Worm (Caenorhabditis elegans) whole organism, young adult: ENCODE measurements around the gene rrf-3.

Experiments
- B0035.1 ChIP-seq: sonication (generic microtip); optimal IDR thresholded peaks from 2 replicates; lab custom pipeline; 2016; ENCODE audit warnings: missing genetic modification characterization, mild to moderate bottlenecking, missing compliant biosample characterization, missing genotype, missing genetic modification reagents
- B0261.1 ChIP-seq: sonication (generic microtip); optimal IDR thresholded peaks from 2 replicates; lab custom pipeline; 2016; ENCODE audit warnings: mild to moderate bottlenecking, missing genetic modification characterization, moderate library complexity, missing compliant biosample characterization
- C17E4.6 ChIP-seq: fragments of 200-800 bp; sonication (Bioruptor generic); IDR thresholded peaks from 2 replicates; pipeline ENCODE4 v1.3.6; 2022; ENCODE audit warnings: missing genetic modification reagents, missing genetic modification characterization, missing compliant biosample characterization
- F23B12.7 ChIP-seq: sonication (generic microtip); optimal IDR thresholded peaks from 2 replicates; lab custom pipeline; 2017; ENCODE audit warnings: missing genetic modification characterization, mild to moderate bottlenecking, missing compliant biosample characterization, antibody characterized with exemption, moderate library complexity; ENCODE audit not compliant: insufficient read depth
- F52B5.7 ChIP-seq: sonication (generic microtip); optimal IDR thresholded peaks from 2 replicates; lab custom pipeline; 2016; ENCODE audit warnings: mild to moderate bottlenecking, missing genetic modification characterization, missing compliant biosample characterization
- K11D2.4 ChIP-seq: fragments of 200-800 bp; sonication (Bioruptor generic); IDR thresholded peaks from 2 replicates; pipeline ENCODE4 v1.3.6; 2022; ENCODE audit warnings: missing genetic modification reagents, missing genetic modification characterization, missing compliant biosample characterization
- Y56A3A.18 ChIP-seq: fragments of 200-800 bp; sonication (Bioruptor generic); IDR thresholded peaks from 2 replicates; pipeline ENCODE4 v1.3.6; 2022; ENCODE audit warnings: missing genetic modification reagents, missing genetic modification characterization, missing compliant biosample characterization
- akir-1 ChIP-seq: fragments of 200-800 bp; sonication (Bioruptor generic); optimal IDR thresholded peaks from 2 replicates; lab custom pipeline; 2018; ENCODE audit warnings: mild to moderate bottlenecking, missing genetic modification characterization, moderate library complexity, missing compliant biosample characterization
- ama-1 ChIP-seq, 3 experiments: fragments of 150-350 bp in 1 of 3; sonication (generic microtip) in 2 of 3; optimal IDR thresholded peaks; 2 replicates each; lab custom pipeline; 2014 to 2018; ENCODE audit warnings: missing biosample characterization in 2 of 3, missing genetic modification characterization in 2 of 3, missing genetic modification reagents in 2 of 3
- attf-5 ChIP-seq: fragments of 200-800 bp; sonication (Bioruptor generic); optimal IDR thresholded peaks from 2 replicates; lab custom pipeline; 2018; ENCODE audit warnings: mild to moderate bottlenecking, missing genetic modification characterization, missing compliant biosample characterization
- cebp-1 ChIP-seq, 2 experiments: fragments of 200-800 bp in 1 of 2; sonication (Bioruptor generic) in 1 of 2; sonication (generic microtip) in 1 of 2; IDR thresholded peaks in 1 of 2; optimal IDR thresholded peaks in 1 of 2; 2 replicates each; pipeline versions ENCODE4 v1.3.6 to Lab custom; 2017 to 2022; ENCODE audit warnings: missing compliant biosample characterization in 2 of 2, missing genetic modification characterization in 2 of 2, mild to moderate bottlenecking in 1 of 2, missing genetic modification reagents in 1 of 2, moderate library complexity in 1 of 2
- ceh-100 ChIP-seq: fragments of 200-800 bp; sonication (Bioruptor generic); IDR thresholded peaks from 2 replicates; pipeline ENCODE4 v1.3.6; 2022; ENCODE audit warnings: missing genetic modification reagents, missing genetic modification characterization, missing compliant biosample characterization
- ceh-40 ChIP-seq: fragments of 200-800 bp; sonication (Bioruptor generic); IDR thresholded peaks from 2 replicates; pipeline ENCODE4 v1.3.6; 2022; ENCODE audit warnings: missing genetic modification characterization, missing compliant biosample characterization
- ceh-79 ChIP-seq: sonication (generic microtip); optimal IDR thresholded peaks from 2 replicates; lab custom pipeline; 2017; ENCODE audit warnings: mild to moderate bottlenecking, missing genetic modification characterization, missing compliant biosample characterization
- dox-1 ChIP-seq: fragments of 200-800 bp; sonication (Bioruptor generic); IDR thresholded peaks from 2 replicates; pipeline ENCODE4 v1.3.6; 2022; ENCODE audit warnings: missing genetic modification reagents, missing genetic modification characterization, missing compliant biosample characterization
- egl-18 ChIP-seq: fragments of 200-800 bp; sonication (Bioruptor generic); IDR thresholded peaks from 2 replicates; pipeline ENCODE4 v1.3.6; 2022; ENCODE audit warnings: missing genetic modification reagents, missing genetic modification characterization, missing compliant biosample characterization
- egl-44 ChIP-seq: fragments of 200-800 bp; sonication (Bioruptor generic); IDR thresholded peaks from 2 replicates; pipeline ENCODE4 v1.3.6; 2022; ENCODE audit warnings: missing genetic modification reagents, missing genetic modification characterization, missing compliant biosample characterization
- ets-4 ChIP-seq: fragments of 200-800 bp; sonication (Bioruptor generic); optimal IDR thresholded peaks from 2 replicates; lab custom pipeline; 2018; ENCODE audit warnings: mild to moderate bottlenecking, missing genetic modification characterization, missing compliant biosample characterization
- him-1 ChIP-seq: sonication (generic microtip); optimal IDR thresholded peaks from 2 replicates; lab custom pipeline; 2016; ENCODE audit warnings: missing genotype, missing genetic modification reagents, missing genetic modification characterization, missing compliant biosample characterization
- hmg-1.2 ChIP-seq: fragments of 200-800 bp; sonication (Bioruptor generic); IDR thresholded peaks from 2 replicates; pipeline ENCODE4 v1.3.6; 2022; ENCODE audit warnings: missing genetic modification reagents, missing genetic modification characterization, missing compliant biosample characterization
- let-526 ChIP-seq: fragments of 200-800 bp; sonication (Bioruptor generic); IDR thresholded peaks from 2 replicates; pipeline ENCODE4 v1.3.6; 2022; ENCODE audit warnings: missing genetic modification reagents, missing genetic modification characterization, missing compliant biosample characterization
- let-607 ChIP-seq, 2 experiments: fragments of 200-800 bp in 1 of 2; sonication (Bioruptor generic) in 1 of 2; sonication (generic microtip) in 1 of 2; optimal IDR thresholded peaks; 2 replicates each; lab custom pipeline; 2016 to 2018; ENCODE audit warnings: mild to moderate bottlenecking in 2 of 2, missing compliant biosample characterization in 2 of 2, missing genetic modification characterization in 2 of 2, moderate library complexity in 2 of 2, missing genotype in 1 of 2
- lin-40 ChIP-seq: sonication (generic microtip); optimal IDR thresholded peaks from 2 replicates; lab custom pipeline; 2016; ENCODE audit warnings: missing genetic modification characterization, mild to moderate bottlenecking, missing compliant biosample characterization, missing genotype, missing genetic modification reagents
- lsy-27 ChIP-seq: sonication (generic microtip); optimal IDR thresholded peaks from 2 replicates; lab custom pipeline; 2017; ENCODE audit warnings: missing genetic modification characterization, mild to moderate bottlenecking, missing compliant biosample characterization, antibody characterized with exemption, missing genotype, borderline replicate concordance; ENCODE audit not compliant: insufficient read depth
- madf-3 ChIP-seq: fragments of 200-800 bp; sonication (Bioruptor generic); IDR thresholded peaks from 2 replicates; pipeline ENCODE4 v1.3.6; 2022; ENCODE audit warnings: missing genetic modification reagents, missing genetic modification characterization, missing compliant biosample characterization
- madf-8 ChIP-seq: fragments of 200-800 bp; sonication (Bioruptor generic); conservative IDR thresholded peaks from 2 replicates; pipeline ENCODE4 v1.3.6; 2022; ENCODE audit warnings: missing genetic modification reagents, missing genetic modification characterization, missing compliant biosample characterization
- mel-28 ChIP-seq: sonication (generic microtip); optimal IDR thresholded peaks from 2 replicates; lab custom pipeline; 2016; ENCODE audit warnings: borderline replicate concordance, mild to moderate bottlenecking, missing genetic modification characterization, missing compliant biosample characterization
- nfyb-1 ChIP-seq: fragments of 200-800 bp; sonication (Bioruptor generic); IDR thresholded peaks from 2 replicates; pipeline ENCODE4 v1.3.6; 2022; ENCODE audit warnings: missing genetic modification reagents, missing genetic modification characterization, missing compliant biosample characterization
- nhr-179 ChIP-seq: sonication (generic microtip); optimal IDR thresholded peaks from 2 replicates; lab custom pipeline; 2016; ENCODE audit warnings: mild to moderate bottlenecking, missing genetic modification characterization, missing compliant biosample characterization
- nhr-80 ChIP-seq: sonication (generic microtip); optimal IDR thresholded peaks from 2 replicates; lab custom pipeline; 2016; ENCODE audit warnings: missing genetic modification characterization, missing compliant biosample characterization
- rec-8 ChIP-seq, 2 experiments: sonication (generic microtip); optimal IDR thresholded peaks; 2 replicates each; lab custom pipeline; 2016; ENCODE audit warnings: mild to moderate bottlenecking in 2 of 2, missing genetic modification characterization in 2 of 2, missing genetic modification reagents in 2 of 2, missing genotype in 2 of 2, missing biosample characterization in 1 of 2, missing compliant biosample characterization in 1 of 2, moderate library complexity in 1 of 2
- repo-1 ChIP-seq: sonication (generic microtip); optimal IDR thresholded peaks from 2 replicates; lab custom pipeline; 2017; ENCODE audit warnings: mild to moderate bottlenecking, missing genetic modification characterization, missing compliant biosample characterization
- sea-2 ChIP-seq: fragments of 200-800 bp; sonication (Bioruptor generic); IDR thresholded peaks from 2 replicates; pipeline ENCODE4 v1.3.6; 2022; ENCODE audit warnings: missing genetic modification characterization, missing compliant biosample characterization
- snpc-1.1 ChIP-seq: sonication (generic microtip); optimal IDR thresholded peaks from 2 replicates; lab custom pipeline; 2017; ENCODE audit warnings: missing genetic modification characterization, mild to moderate bottlenecking, missing compliant biosample characterization, antibody characterized with exemption, moderate library complexity, missing genotype, missing genetic modification reagents; ENCODE audit not compliant: insufficient read depth
- snpc-1.3 ChIP-seq: sonication (generic microtip); optimal IDR thresholded peaks from 2 replicates; lab custom pipeline; 2017; ENCODE audit warnings: missing genetic modification characterization, mild to moderate bottlenecking, missing compliant biosample characterization, antibody characterized with exemption, moderate library complexity, missing genotype, missing genetic modification reagents; ENCODE audit not compliant: insufficient read depth
- snpc-4 ChIP-seq, 5 experiments: fragments of 150-350 bp in 1 of 5; sonication (generic microtip) in 4 of 5; optimal IDR thresholded peaks; 2 replicates each; lab custom pipeline; 2014 to 2018; ENCODE audit warnings: missing genetic modification characterization in 5 of 5, missing biosample characterization in 3 of 5, antibody characterized with exemption in 2 of 5, mild to moderate bottlenecking in 2 of 5, missing compliant biosample characterization in 2 of 5, missing genotype in 2 of 5, moderate library complexity in 2 of 5, missing genetic modification reagents in 1 of 5
- somi-1 ChIP-seq: fragments of 200-800 bp; sonication (Bioruptor generic); optimal IDR thresholded peaks from 2 replicates; lab custom pipeline; 2018; ENCODE audit warnings: mild to moderate bottlenecking, missing genetic modification characterization, missing compliant biosample characterization
- tbp1 ChIP-seq: fragments of 200-800 bp; sonication (Bioruptor generic); optimal IDR thresholded peaks from 2 replicates; lab custom pipeline; 2018; ENCODE audit warnings: mild to moderate bottlenecking, missing genetic modification characterization, missing compliant biosample characterization
- unc-130 ChIP-seq: sonication (generic microtip); optimal IDR thresholded peaks from 2 replicates; lab custom pipeline; 2016; ENCODE audit warnings: missing genetic modification reagents, missing genetic modification characterization, missing compliant biosample characterization
- unc-62 ChIP-seq: fragments of 150-350 bp; optimal IDR thresholded peaks from 2 replicates; lab custom pipeline; 2014; ENCODE audit warnings: missing biosample characterization, missing genetic modification reagents, missing genetic modification characterization
- zfh-2 ChIP-seq: fragments of 200-800 bp; sonication (Bioruptor generic); conservative IDR thresholded peaks from 2 replicates; pipeline ENCODE4 v1.3.6; 2022; ENCODE audit warnings: missing genetic modification reagents, missing genetic modification characterization, missing compliant biosample characterization
- zim-3 ChIP-seq: sonication (generic microtip); optimal IDR thresholded peaks from 2 replicates; lab custom pipeline; 2017; ENCODE audit warnings: mild to moderate bottlenecking, missing genetic modification characterization, moderate library complexity, missing compliant biosample characterization
- ztf-18 ChIP-seq: sonication (generic microtip); optimal IDR thresholded peaks from 2 replicates; lab custom pipeline; 2016; ENCODE audit warnings: missing genotype, mild to moderate bottlenecking, missing genetic modification characterization, missing compliant biosample characterization
- ztf-26 ChIP-seq: sonication (generic microtip); optimal IDR thresholded peaks from 2 replicates; lab custom pipeline; 2017; ENCODE audit warnings: missing genetic modification characterization, missing compliant biosample characterization

rrf-3 gene

DNA sequence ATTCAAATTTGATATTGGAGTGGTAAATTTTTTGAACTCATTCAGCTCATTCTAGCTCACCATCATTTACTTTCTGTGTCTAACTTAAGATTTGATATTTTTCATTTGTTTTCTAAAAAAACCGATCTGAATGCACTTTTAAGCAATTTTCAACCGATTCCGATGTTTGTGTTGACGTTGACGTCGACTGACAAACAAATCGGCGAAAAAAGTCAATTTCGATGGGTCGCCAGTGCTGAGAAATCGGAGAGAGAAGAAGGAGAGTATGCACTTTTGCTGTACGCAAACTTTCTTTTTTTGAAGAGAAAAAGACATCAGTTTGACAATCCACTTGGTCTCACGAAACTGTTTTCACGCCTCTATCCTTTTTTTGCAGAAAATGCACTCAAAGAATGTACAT is 36.8 kb upstream of the rrf-3 start:
- no peak for TF ChIP-seq snpc-1.3 (tag; lab: Kevin White, UChicago)
- no peak for TF ChIP-seq egl-44
- TF ChIP-seq ets-4: no peak
- no peak for TF ChIP-seq lsy-27 (tag; lab: Kevin White, UChicago)
- no peak for TF ChIP-seq somi-1
- TF ChIP-seq snpc-4 (GFP tag; optimal IDR thresholded peaks at IDR 0.05; lab: Kevin White, UChicago): no peak
- no peak for TF ChIP-seq snpc-4 (tag; optimal IDR thresholded peaks at IDR 0.05; lab: Kevin White, UChicago)
- TF ChIP-seq F52B5.7: no peak
- TF ChIP-seq B0261.1 (tag; lab: Kevin White, UChicago): no peak
- no peak for TF ChIP-seq rec-8 (tag; optimal IDR thresholded peaks at IDR 0.05; lab: Kevin White, UChicago)
- no peak for TF ChIP-seq ceh-40 (GFP tag; lab: Robert Waterston, UW)
- no peak for TF ChIP-seq dox-1 (GFP tag; lab: Robert Waterston, UW)
- no peak for TF ChIP-seq madf-3 (GFP tag; lab: Robert Waterston, UW)
- no peak for TF ChIP-seq nhr-179 (tag; lab: Kevin White, UChicago)
- no peak for TF ChIP-seq ztf-26 (tag; lab: Kevin White, UChicago)
- no peak for TF ChIP-seq mel-28 (tag; lab: Kevin White, UChicago)
- TF ChIP-seq ceh-79 (tag; lab: Kevin White, UChicago): no peak

DNA sequence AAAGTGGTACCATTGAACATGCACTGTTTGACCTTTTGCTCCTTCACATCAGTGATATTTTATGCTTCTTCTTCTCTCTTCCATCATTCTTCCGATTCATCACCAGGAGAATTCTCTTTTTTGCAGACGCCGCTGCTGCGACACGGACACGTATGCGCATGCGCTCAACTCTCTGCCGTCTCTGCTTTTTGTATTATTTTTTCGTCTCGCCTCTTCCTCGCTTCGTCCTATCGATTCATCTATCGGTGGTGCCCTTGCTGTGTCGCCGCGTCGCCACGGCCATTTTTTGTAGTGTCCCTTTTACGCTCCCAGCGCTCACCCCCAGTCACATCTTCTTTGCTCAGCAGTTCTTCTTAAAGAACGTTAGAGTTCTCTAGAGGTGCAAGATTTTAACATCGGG is 36.1 kb upstream of the rrf-3 start:
- TF ChIP-seq egl-44: no peak
- no peak for TF ChIP-seq Y56A3A.18 (GFP tag; lab: Robert Waterston, UW)
- TF ChIP-seq somi-1: no peak
- peak; percentile 24 for TF ChIP-seq tbp1 (GFP tag; lab: Kevin White, UChicago)
- TF ChIP-seq cebp-1 (GFP tag; IDR thresholded peaks at IDR 0.05; lab: Robert Waterston, UW): no peak
- peak; percentile 57 for TF ChIP-seq cebp-1 (tag; optimal IDR thresholded peaks at IDR 0.05; lab: Kevin White, UChicago)
- TF ChIP-seq akir-1 (GFP tag; lab: Kevin White, UChicago): no peak
- TF ChIP-seq repo-1: no peak
- no peak for TF ChIP-seq K11D2.4 (GFP tag; lab: Robert Waterston, UW)
- no peak for TF ChIP-seq sea-2 (GFP tag; lab: Robert Waterston, UW)
- TF ChIP-seq unc-130 (GFP tag; lab: Kevin White, UChicago): no peak
- TF ChIP-seq F23B12.7 (tag; lab: Kevin White, UChicago): no peak
- TF ChIP-seq attf-5 (GFP tag; lab: Kevin White, UChicago): no peak
- peak; percentile 83 for TF ChIP-seq zfh-2 (GFP tag; lab: Robert Waterston, UW)
- TF ChIP-seq zim-3 (tag; lab: Kevin White, UChicago): no peak
- peak; percentile 37; the same call in 1 of the 2 replicates for TF ChIP-seq ceh-100 (GFP tag; lab: Robert Waterston, UW)
- no peak for TF ChIP-seq lin-40 (tag; lab: Kevin White, UChicago)
- TF ChIP-seq snpc-1.1 (tag; lab: Kevin White, UChicago): no peak
- no peak for TF ChIP-seq B0035.1 (tag; lab: Kevin White, UChicago)
- TF ChIP-seq nhr-80 (tag; lab: Kevin White, UChicago): peak; percentile 4
- no peak for TF ChIP-seq let-526 (GFP tag; lab: Robert Waterston, UW)
- TF ChIP-seq madf-8 (GFP tag; lab: Robert Waterston, UW): no peak
- TF ChIP-seq unc-62 (GFP tag; lab: Kevin White, UChicago): no peak
- no peak for TF ChIP-seq ama-1 (optimal IDR thresholded peaks at IDR 0.05; lab: Kevin White, UChicago)
- no peak for TF ChIP-seq ama-1 (GFP tag; optimal IDR thresholded peaks at IDR 0.05; lab: Kevin White, UChicago)
- TF ChIP-seq let-607 (tag; optimal IDR thresholded peaks at IDR 0.05; lab: Kevin White, UChicago): peak; percentile 4 to 17
- no peak for TF ChIP-seq egl-18 (GFP tag; lab: Robert Waterston, UW)
- no peak for TF ChIP-seq B0261.1 (tag; lab: Kevin White, UChicago)
- TF ChIP-seq hmg-1.2 (GFP tag; lab: Robert Waterston, UW): peak; percentile 61; the same call in 1 of the 2 replicates
- TF ChIP-seq C17E4.6 (GFP tag; lab: Robert Waterston, UW): no peak
- TF ChIP-seq him-1 (tag; lab: Kevin White, UChicago): no peak
- TF ChIP-seq nfyb-1 (GFP tag; lab: Robert Waterston, UW): 0 out of 2 replicates have a peak, but pooled peaks have one; percentile 13
- TF ChIP-seq ztf-18 (tag; lab: Kevin White, UChicago): peak; percentile 8
- no peak for TF ChIP-seq snpc-1.3 (tag; lab: Kevin White, UChicago)
